Worm (Caenorhabditis elegans) whole organism, early embryonic: ENCODE measurements around the gene F43C1.7.

Experiments used
- F13C5.2 ChIP-seq: sonication (generic microtip); optimal IDR thresholded peaks from 2 replicates; lab custom pipeline; 2017; ENCODE audit warnings: mild to moderate bottlenecking, missing genetic modification characterization, inconsistent platforms, missing compliant biosample characterization
- ama-1 ChIP-seq: fragments of 150-350 bp; optimal IDR thresholded peaks from 2 replicates; lab custom pipeline; 2014
- ceh-13 ChIP-seq: fragments of 200-800 bp; sonication (Bioruptor generic); optimal IDR thresholded peaks from 2 replicates; lab custom pipeline; 2018; ENCODE audit warnings: mild to moderate bottlenecking, missing genetic modification characterization, missing compliant biosample characterization
- ceh-36 ChIP-seq: sonication (generic microtip); optimal IDR thresholded peaks from 2 replicates; lab custom pipeline; 2016; ENCODE audit warnings: missing genetic modification characterization, inconsistent platforms, missing compliant biosample characterization
- flt-1 ChIP-seq: fragments of 200-800 bp; sonication (Bioruptor generic); IDR thresholded peaks from 2 replicates; pipeline ENCODE4 v1.3.6; 2022; ENCODE audit warnings: missing genetic modification characterization, missing compliant biosample characterization
- hmbx-1 ChIP-seq: sonication (generic microtip); optimal IDR thresholded peaks from 2 replicates; lab custom pipeline; 2016; ENCODE audit warnings: mild to moderate bottlenecking, missing genetic modification characterization, missing compliant biosample characterization
- pes-1 ChIP-seq: fragments of 200-800 bp; sonication (Bioruptor generic); IDR thresholded peaks from 2 replicates; pipeline ENCODE4 v1.3.6; 2022; ENCODE audit warnings: missing genetic modification reagents, missing genetic modification characterization, missing compliant biosample characterization
- sea-1 ChIP-seq: fragments of 200-800 bp; sonication (Bioruptor generic); conservative IDR thresholded peaks from 2 replicates; pipeline ENCODE4 v1.3.6; 2022; ENCODE audit warnings: missing genetic modification characterization, missing compliant biosample characterization
- tbx-11 ChIP-seq: fragments of 200-800 bp; sonication (Bioruptor generic); IDR thresholded peaks from 2 replicates; pipeline ENCODE4 v1.3.6; 2022; ENCODE audit warnings: missing genetic modification characterization, missing compliant biosample characterization
- tra-4 ChIP-seq: sonication (generic microtip); optimal IDR thresholded peaks from 2 replicates; lab custom pipeline; 2017; ENCODE audit warnings: missing genetic modification characterization, missing compliant biosample characterization

DNA sequence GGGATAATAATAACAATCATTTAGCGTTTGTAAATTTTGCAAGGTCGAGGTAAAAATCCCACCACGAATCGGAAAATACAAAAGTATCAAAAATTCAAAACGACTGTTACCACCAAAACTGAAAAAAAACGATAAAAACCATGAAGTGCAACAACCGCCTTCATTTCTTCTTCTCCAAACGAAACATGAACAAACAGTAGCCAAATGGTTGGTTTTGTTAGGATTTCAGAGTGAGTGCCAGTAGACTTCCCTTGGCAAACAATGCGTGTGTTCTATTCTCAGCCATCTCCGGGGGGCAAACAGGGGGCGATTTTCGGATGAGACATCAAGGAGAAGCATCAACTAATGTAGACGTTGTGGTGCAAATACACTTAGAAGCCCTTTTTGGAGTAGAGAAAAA lies 17.7 kb downstream of the F43C1.7 start:
- TF ChIP-seq tbx-11 (GFP tag; lab: Robert Waterston, UW): no peak
- no peak for TF ChIP-seq F13C5.2 (tag; lab: Kevin White, UChicago)
- no peak for TF ChIP-seq pes-1 (GFP tag; lab: Robert Waterston, UW)
- TF ChIP-seq sea-1 (GFP tag; lab: Robert Waterston, UW): no peak
- TF ChIP-seq flt-1 (GFP tag; lab: Robert Waterston, UW): no peak
- no peak for TF ChIP-seq tra-4 (tag; lab: Kevin White, UChicago)
- no peak for TF ChIP-seq ama-1 (lab: Kevin White, UChicago)
- no peak for TF ChIP-seq ceh-13
- no peak for TF ChIP-seq hmbx-1 (tag; lab: Kevin White, UChicago)
- no peak for TF ChIP-seq ceh-36 (tag; lab: Kevin White, UChicago)
